Fruit fly (Drosophila melanogaster) S2 (cell line): ENCODE measurements around the gene eRF1.

ENCODE experiments used
- CG8478 ChIP-seq: fragments of >200 bp; optimal IDR thresholded peaks from 2 replicates; lab custom pipeline; 2018
- CTCF ChIP-seq, 2 experiments: fragments of >200 bp; optimal IDR thresholded peaks; 2 replicates each; lab custom pipeline; 2018

dm6 chr3L:20361389-20361788, 13.2 kb downstream of the eRF1 start, which contains the start of gene Prim2:
- TF ChIP-seq CG8478 (lab: Kevin White, UChicago) (no peak), CTCF (optimal IDR thresholded peaks at IDR 0.05; lab: Kevin White, UChicago) (no peak)
